Fruit fly (Drosophila melanogaster): Measurements from ENCODE around the gene Asciz.

Asciz gene

dm6 chr3L:3122688-3123316, 43.2 kb downstream of the Asciz start (continued):
- no peak for TF ChIP-seq CG14860 (GFP tag; IDR thresholded peaks at IDR 0.05; ENCODE audit: partially characterized antibody)
- TF ChIP-seq dmrt11E (tag; optimal IDR thresholded peaks at IDR 0.05): no peak
- peak; percentile 58 for TF ChIP-seq CG17802 (tag; optimal IDR thresholded peaks at IDR 0.05)
- no peak for TF ChIP-seq Kr (GFP tag; optimal IDR thresholded peaks at IDR 0.05)
- no peak for TF ChIP-seq pan (optimal IDR thresholded peaks at IDR 0.05)
- peak in 1 of 2 experiments; percentile 13 for TF ChIP-seq pan (GFP tag; optimal IDR thresholded peaks at IDR 0.05 in 1 of 2, IDR thresholded peaks at IDR 0.05 in 1 of 2)
- TF ChIP-seq pfk (GFP tag; optimal IDR thresholded peaks at IDR 0.05): no peak
- 0 out of 3 replicates have a peak, but pooled peaks have one; percentile 28 for TF ChIP-seq ci (GFP tag; IDR thresholded peaks at IDR 0.05)
- TF ChIP-seq CG13894 (tag; optimal IDR thresholded peaks at IDR 0.05): no peak
- no peak for TF ChIP-seq PHDP (tag; optimal IDR thresholded peaks at IDR 0.05)
- no peak for TF ChIP-seq CG31224 (GFP tag; IDR thresholded peaks at IDR 0.05)
- TF ChIP-seq CG14441 (GFP tag; IDR thresholded peaks at IDR 0.05): no peak; the same call in 1 of the 2 replicates
- no peak for TF ChIP-seq HLH3B (GFP tag; IDR thresholded peaks at IDR 0.05)
- peak; percentile 13 for TF ChIP-seq CG10979 (tag; optimal IDR thresholded peaks at IDR 0.05)
- TF ChIP-seq CG3838 (GFP tag; optimal IDR thresholded peaks at IDR 0.05): no peak
- TF ChIP-seq maf-S (GFP tag; optimal IDR thresholded peaks at IDR 0.05): no peak
- TF ChIP-seq Ptx1 (GFP tag; IDR thresholded peaks at IDR 0.05): peak; percentile 23; the same call in 1 of the 2 replicates
- peak; percentile 18 for TF ChIP-seq CG18599 (GFP tag; optimal IDR thresholded peaks at IDR 0.05)
- no peak for TF ChIP-seq CG11085 (GFP tag; IDR thresholded peaks at IDR 0.05)
- peak; percentile 14 for TF ChIP-seq Fer1 (GFP tag; optimal IDR thresholded peaks at IDR 0.05)
- TF ChIP-seq unc-4 (GFP tag; IDR thresholded peaks at IDR 0.05; ENCODE audit: partially characterized antibody): no peak
- no peak for TF ChIP-seq Max (GFP tag; optimal IDR thresholded peaks at IDR 0.05)
- no peak for TF ChIP-seq CG8765 (GFP tag; IDR thresholded peaks at IDR 0.05)
- peak; percentile 52 for TF ChIP-seq CG7372 (GFP tag; IDR thresholded peaks at IDR 0.05)
- no peak for TF ChIP-seq gcm2 (GFP tag; optimal IDR thresholded peaks at IDR 0.05)
- 0 out of 4 replicates have a peak, but pooled peaks have one; percentile 42 for TF ChIP-seq chinmo (GFP tag; IDR thresholded peaks at IDR 0.05; ENCODE audit: partially characterized antibody)
- no peak for TF ChIP-seq CG2678 (tag; optimal IDR thresholded peaks at IDR 0.05)
- TF ChIP-seq Fer3 (tag; optimal IDR thresholded peaks at IDR 0.05): no peak
- TF ChIP-seq crol (GFP tag; IDR thresholded peaks at IDR 0.05): peak; percentile 94
- no peak for TF ChIP-seq CG6683 (GFP tag; optimal IDR thresholded peaks at IDR 0.05)
- no peak for TF ChIP-seq CG34376 (GFP tag; optimal IDR thresholded peaks at IDR 0.05)
- no peak for TF ChIP-seq Jarid2 (GFP tag; optimal IDR thresholded peaks at IDR 0.05)
- no peak for TF ChIP-seq Sox100B (GFP tag; optimal IDR thresholded peaks at IDR 0.05)
- no peak for TF ChIP-seq Abd-B (GFP tag; optimal IDR thresholded peaks at IDR 0.05)
- TF ChIP-seq usp (GFP tag; optimal IDR thresholded peaks at IDR 0.05): no peak
- no peak for TF ChIP-seq sqz (GFP tag; optimal IDR thresholded peaks at IDR 0.05)
- TF ChIP-seq CG6254 (GFP tag; optimal IDR thresholded peaks at IDR 0.05): peak; percentile 6
- TF ChIP-seq CG7963 (GFP tag; IDR thresholded peaks at IDR 0.05; ENCODE audit: partially characterized antibody): no peak
- no peak for TF ChIP-seq YL-1 (GFP tag; optimal IDR thresholded peaks at IDR 0.05)
- TF ChIP-seq CG18011 (GFP tag; optimal IDR thresholded peaks at IDR 0.05): no peak
- TF ChIP-seq CG2199 (GFP tag; IDR thresholded peaks at IDR 0.05): 0 out of 3 replicates have a peak, but pooled peaks have one; percentile 26
- 0 out of 2 replicates have a peak, but pooled peaks have one; percentile 8 for TF ChIP-seq ara (GFP tag; IDR thresholded peaks at IDR 0.05)
- no peak for TF ChIP-seq Dfd (GFP tag; optimal IDR thresholded peaks at IDR 0.05)
- TF ChIP-seq CG10543 (GFP tag; optimal IDR thresholded peaks at IDR 0.05): peak; percentile 40
- no peak for TF ChIP-seq pros (GFP tag; optimal IDR thresholded peaks at IDR 0.05)
- TF ChIP-seq CG2712 (tag; optimal IDR thresholded peaks at IDR 0.05): no peak
- no peak for TF ChIP-seq tio (GFP tag; optimal IDR thresholded peaks at IDR 0.05)
- peak; percentile 11 for TF ChIP-seq lab (GFP tag; optimal IDR thresholded peaks at IDR 0.05)
- no peak for TF ChIP-seq CG34224 (GFP tag; IDR thresholded peaks at IDR 0.05; ENCODE audit: partially characterized antibody)
